Worm (Caenorhabditis elegans): ENCODE results near the gene F02C12.1.
"Not testable (repeated sequence)": the region's sequence is repeated elsewhere in the genome, so short reads cannot be mapped to it uniquely, and the experiment has no call there.

The F02C12.1 gene

DNA sequence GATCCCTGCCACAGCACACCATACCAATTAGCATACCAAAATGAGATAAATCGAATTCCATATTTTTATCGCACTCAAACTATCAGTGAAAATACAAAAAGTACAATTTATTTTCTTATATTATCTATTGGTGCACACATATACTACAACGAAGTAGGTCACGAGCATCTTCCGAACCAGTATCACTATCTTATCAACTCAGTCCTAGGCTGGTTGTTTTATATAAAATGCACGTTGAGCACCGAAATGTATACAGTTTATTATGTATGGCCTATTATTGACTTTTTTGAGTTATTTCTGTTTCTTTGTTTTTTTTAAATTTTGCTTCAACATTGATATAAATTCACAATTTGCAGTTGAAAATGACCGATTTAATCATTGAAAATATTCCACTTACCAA, 13.8 kb downstream of the F02C12.1 start, which contains the start of gene C29F7.2:
Gene C29F7.2, plus strand, starts transcription at position 357 of the 400 bp plus-strand sequence.
- TF ChIP-seq ceh-43 (GFP tag; optimal IDR thresholded peaks at IDR 0.05) = no peak
- no peak for TF ChIP-seq mls-2 (tag; optimal IDR thresholded peaks at IDR 0.05)
- no peak for TF ChIP-seq hlh-1 (tag; optimal IDR thresholded peaks at IDR 0.05)
- TF ChIP-seq blmp-1 (tag; optimal IDR thresholded peaks at IDR 0.05) = no peak
- no peak for TF ChIP-seq nhr-12 (tag; optimal IDR thresholded peaks at IDR 0.05)
- TF ChIP-seq drap-1 (GFP tag; optimal IDR thresholded peaks at IDR 0.05) = no peak
- no peak for TF ChIP-seq sptf-1 (tag; optimal IDR thresholded peaks at IDR 0.05)
- TF ChIP-seq lin-32 (GFP tag; optimal IDR thresholded peaks at IDR 0.05) = no peak
- TF ChIP-seq unc-39 (tag; optimal IDR thresholded peaks at IDR 0.05) = no peak
- TF ChIP-seq ham-2 (GFP tag; optimal IDR thresholded peaks at IDR 0.05) = no peak
- TF ChIP-seq mep-1 (tag; optimal IDR thresholded peaks at IDR 0.05) = no peak
- TF ChIP-seq mab-5 (tag; optimal IDR thresholded peaks at IDR 0.05) = no peak
- no peak for TF ChIP-seq nhr-28 (tag; optimal IDR thresholded peaks at IDR 0.05)
- TF ChIP-seq ztf-11 (tag; optimal IDR thresholded peaks at IDR 0.05) = no peak
- TF ChIP-seq elt-3 (tag; optimal IDR thresholded peaks at IDR 0.05) = no peak
- no peak for TF ChIP-seq elt-1 (tag; optimal IDR thresholded peaks at IDR 0.05; ENCODE audit: borderline replicate concordance, insufficient read depth)
- no peak for TF ChIP-seq pha-4 (tag; optimal IDR thresholded peaks at IDR 0.05)
- TF ChIP-seq unc-120 (tag; optimal IDR thresholded peaks at IDR 0.05; ENCODE audit: poor library complexity, severe bottlenecking) = no peak

DNA sequence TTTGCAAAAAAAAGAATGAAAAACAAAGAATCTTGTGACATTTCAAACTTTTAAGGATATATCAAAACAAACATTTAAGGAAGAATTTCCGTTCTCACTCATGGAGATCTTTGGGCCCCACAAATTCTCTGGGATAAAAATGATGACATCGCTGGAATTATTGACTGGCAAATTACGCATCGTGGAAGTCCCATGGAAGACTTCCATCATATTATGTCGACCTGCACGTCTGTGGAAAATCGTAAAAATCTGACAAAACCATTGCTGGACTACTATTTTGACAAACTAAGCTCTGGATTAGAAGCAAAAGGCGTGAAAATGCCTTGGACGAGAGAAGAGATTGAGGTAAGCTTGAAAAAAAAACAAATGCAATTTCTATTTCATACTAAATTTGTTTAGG, 15.6 kb downstream of the F02C12.1 start:
- no peak for TF ChIP-seq lin-32 (GFP tag; optimal IDR thresholded peaks at IDR 0.05)
- no peak for TF ChIP-seq mls-2 (tag; optimal IDR thresholded peaks at IDR 0.05)
- TF ChIP-seq ceh-43 (GFP tag; optimal IDR thresholded peaks at IDR 0.05) = no peak
- TF ChIP-seq sptf-1 (tag; optimal IDR thresholded peaks at IDR 0.05) = no peak
- TF ChIP-seq cnd-1 (tag; optimal IDR thresholded peaks at IDR 0.05) = no peak
- no peak for TF ChIP-seq ham-2 (GFP tag; optimal IDR thresholded peaks at IDR 0.05)

DNA sequence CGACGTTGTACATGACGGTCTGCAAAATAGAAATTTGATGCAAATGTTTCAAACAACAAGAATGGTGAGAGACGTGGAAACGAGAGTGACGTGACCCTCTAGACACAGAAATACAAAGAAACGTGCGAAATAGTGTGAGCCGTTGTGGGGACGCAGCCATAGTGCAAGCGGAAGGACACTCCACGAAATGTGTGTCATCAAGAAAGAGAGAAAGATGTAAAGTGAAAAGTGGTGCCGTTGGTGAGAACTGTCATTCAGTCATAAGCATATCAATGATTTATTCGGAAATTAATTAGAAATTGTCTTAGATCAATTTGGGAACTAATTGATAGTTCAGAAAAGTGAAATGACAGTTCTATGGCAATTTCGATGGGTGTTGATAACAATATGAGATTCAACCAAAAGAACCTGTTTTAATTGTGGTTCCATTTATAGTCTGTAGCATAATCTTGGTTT, 18.0 kb downstream of the F02C12.1 start, which contains the start of gene C29F7.3:
Gene C29F7.3, minus strand, starts transcription at position 51 of the 456 bp plus-strand sequence.
- TF ChIP-seq mab-5 (tag; optimal IDR thresholded peaks at IDR 0.05) = no peak
- TF ChIP-seq unc-62 (GFP tag; optimal IDR thresholded peaks at IDR 0.05) = peak; percentile 70
- peak; percentile 12 for TF ChIP-seq hlh-1 (tag; optimal IDR thresholded peaks at IDR 0.05)
- TF ChIP-seq ces-1 (GFP tag; optimal IDR thresholded peaks at IDR 0.05) = peak; percentile 26
- peak; percentile 21 for TF ChIP-seq blmp-1 (tag; optimal IDR thresholded peaks at IDR 0.05)
- peak; percentile 15 for TF ChIP-seq mep-1 (tag; optimal IDR thresholded peaks at IDR 0.05)
- TF ChIP-seq ceh-43 (GFP tag; optimal IDR thresholded peaks at IDR 0.05) = no peak
- TF ChIP-seq ham-2 (GFP tag; optimal IDR thresholded peaks at IDR 0.05) = peak; percentile 28
- TF ChIP-seq M03D4.4 (tag; optimal IDR thresholded peaks at IDR 0.05) = no peak
- no peak for TF ChIP-seq ceh-83 (GFP tag; optimal IDR thresholded peaks at IDR 0.05)
- no peak for TF ChIP-seq lsy-2 (tag; optimal IDR thresholded peaks at IDR 0.05)
- TF ChIP-seq ztf-11 (tag; optimal IDR thresholded peaks at IDR 0.05) = no peak

DNA sequence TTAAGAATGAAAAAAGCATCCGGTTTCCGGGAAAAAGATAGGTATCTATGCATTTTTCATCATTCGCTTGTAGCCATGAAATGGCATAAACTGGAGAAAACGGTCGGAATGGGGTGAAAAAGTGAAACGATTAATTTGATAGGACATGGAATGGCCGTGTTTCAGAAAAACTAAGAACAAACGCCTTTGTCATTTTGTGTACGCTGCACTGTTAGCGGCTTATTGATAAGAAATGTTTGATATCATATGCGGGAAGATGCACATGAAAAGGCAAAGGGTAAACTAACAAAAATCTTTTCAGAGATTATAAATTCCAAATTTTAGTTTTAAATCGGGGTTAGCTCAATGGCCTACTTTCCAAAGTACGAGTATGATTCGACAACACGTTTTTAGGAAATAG, 19.2 kb downstream of the F02C12.1 start:
- no peak for TF ChIP-seq bed-3 (GFP tag; optimal IDR thresholded peaks at IDR 0.05)
- TF ChIP-seq mep-1 (tag; optimal IDR thresholded peaks at IDR 0.05) = no peak

DNA sequence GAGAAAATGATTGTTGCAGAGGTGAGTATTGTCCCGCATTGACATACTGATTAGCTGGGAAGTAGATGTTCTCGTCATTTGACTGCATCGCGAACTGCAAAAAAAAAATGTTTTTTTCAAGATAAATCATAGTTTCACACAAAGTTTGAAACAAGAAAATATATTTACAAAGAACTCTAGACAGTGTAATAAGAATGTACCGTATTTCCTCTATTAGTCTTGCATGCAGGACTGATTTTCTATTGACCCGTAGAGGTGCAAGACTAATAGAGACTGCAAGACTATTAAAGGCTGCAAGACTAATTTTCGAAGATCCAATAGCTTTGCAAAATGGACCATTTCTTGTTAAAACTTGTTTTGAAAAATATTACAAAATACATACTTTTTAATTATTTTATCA, 21.5 kb downstream of the F02C12.1 start, which contains the start of gene fkh-3:
Gene fkh-3, minus strand, starts transcription at position 101 of the 400 bp plus-strand sequence.
- TF ChIP-seq ceh-39 (tag; optimal IDR thresholded peaks at IDR 0.05) (no peak), drap-1 (GFP tag; optimal IDR thresholded peaks at IDR 0.05) (no peak), sptf-1 (tag; optimal IDR thresholded peaks at IDR 0.05) (no peak), pha-4 (tag; optimal IDR thresholded peaks at IDR 0.05) (no peak), bed-3 (GFP tag; optimal IDR thresholded peaks at IDR 0.05) (no peak), M03D4.4 (tag; optimal IDR thresholded peaks at IDR 0.05) (no peak), nhr-237 (tag; optimal IDR thresholded peaks at IDR 0.05) (no peak), snpc-4 (tag; optimal IDR thresholded peaks at IDR 0.05) (no peak), mab-5 (tag; optimal IDR thresholded peaks at IDR 0.05) (no peak), blmp-1 (tag; optimal IDR thresholded peaks at IDR 0.05) (no peak), ztf-11 (tag; optimal IDR thresholded peaks at IDR 0.05) (no peak), lin-13 (tag; optimal IDR thresholded peaks at IDR 0.05) (no peak), nhr-28 (tag; optimal IDR thresholded peaks at IDR 0.05) (no peak)

DNA sequence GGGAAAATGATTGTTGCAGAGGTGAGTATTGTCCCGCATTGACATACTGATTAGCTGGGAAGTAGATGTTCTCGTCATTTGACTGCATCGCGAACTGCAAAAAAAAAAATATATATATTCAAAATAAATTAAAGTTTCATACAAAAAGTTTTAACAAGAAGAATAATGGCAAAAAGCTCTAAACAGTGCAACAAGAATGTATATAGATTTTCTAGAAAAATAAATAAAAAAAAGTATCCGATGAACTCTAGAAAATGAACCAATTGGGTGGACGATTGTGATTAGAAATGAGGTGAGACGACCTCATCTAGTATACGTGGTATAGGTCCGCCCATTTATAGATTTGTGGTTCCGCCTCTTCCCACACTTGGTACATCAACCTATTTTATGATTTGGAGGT, 26.9 kb downstream of the F02C12.1 start, which contains the start of gene fkh-4:
Gene fkh-4, minus strand, starts transcription at position 101 of the 400 bp plus-strand sequence.
- TF ChIP-seq lin-32 (GFP tag; optimal IDR thresholded peaks at IDR 0.05); nhr-12 (tag; optimal IDR thresholded peaks at IDR 0.05); flh-1 (GFP tag; optimal IDR thresholded peaks at IDR 0.05): not testable (repeated sequence)
